Worm (Caenorhabditis elegans): ENCODE results near the gene K06B4.4.

Gene K06B4.4

DNA sequence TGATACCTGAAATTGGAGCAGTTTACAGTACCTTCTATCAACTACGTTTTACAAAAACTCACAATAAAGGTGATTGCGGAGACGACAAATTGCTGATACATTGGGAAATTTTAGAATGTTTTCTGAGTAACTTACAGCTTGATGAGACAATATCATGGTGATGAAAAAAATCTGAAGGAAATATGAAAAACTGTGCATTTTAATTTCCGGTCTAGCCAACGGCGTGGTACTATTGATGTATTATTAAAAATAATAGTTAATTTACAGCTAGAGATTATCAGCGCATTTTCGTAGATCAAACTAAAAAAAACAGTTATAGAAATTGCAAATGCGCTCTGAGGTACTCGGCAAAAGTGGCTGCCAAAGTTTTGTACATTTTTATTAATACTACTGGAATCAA lies 29.1 kb downstream of the K06B4.4 start, which contains the start of gene srx-29:
TSS of gene srx-29 (minus strand) at position 101 of the 400 bp plus-strand sequence.
- TF ChIP-seq nhr-28 (tag; optimal IDR thresholded peaks at IDR 0.05) (no peak), ceh-82 (tag; optimal IDR thresholded peaks at IDR 0.05) (no peak), lin-38 (GFP tag; IDR thresholded peaks at IDR 0.05) (no peak), mdt-29 (GFP tag; IDR thresholded peaks at IDR 0.05) (no peak), hif-1 (tag; optimal IDR thresholded peaks at IDR 0.05) (no peak), pha-4 (GFP tag; IDR thresholded peaks at IDR 0.05) (no peak), pha-4 (tag; optimal IDR thresholded peaks at IDR 0.05) (no peak), F44E2.7 (GFP tag; IDR thresholded peaks at IDR 0.05) (no peak), T20F7.1 (GFP tag; optimal IDR thresholded peaks at IDR 0.05) (no peak), lim-7 (GFP tag; IDR thresholded peaks at IDR 0.05) (no peak), nhr-41 (GFP tag; IDR thresholded peaks at IDR 0.05) (no peak), nhr-76 (tag; optimal IDR thresholded peaks at IDR 0.05) (no peak), ceh-44 (GFP tag; IDR thresholded peaks at IDR 0.05) (no peak), ZK546.5 (tag; optimal IDR thresholded peaks at IDR 0.05) (no peak), fos-1 (tag; optimal IDR thresholded peaks at IDR 0.05) (no peak)

DNA sequence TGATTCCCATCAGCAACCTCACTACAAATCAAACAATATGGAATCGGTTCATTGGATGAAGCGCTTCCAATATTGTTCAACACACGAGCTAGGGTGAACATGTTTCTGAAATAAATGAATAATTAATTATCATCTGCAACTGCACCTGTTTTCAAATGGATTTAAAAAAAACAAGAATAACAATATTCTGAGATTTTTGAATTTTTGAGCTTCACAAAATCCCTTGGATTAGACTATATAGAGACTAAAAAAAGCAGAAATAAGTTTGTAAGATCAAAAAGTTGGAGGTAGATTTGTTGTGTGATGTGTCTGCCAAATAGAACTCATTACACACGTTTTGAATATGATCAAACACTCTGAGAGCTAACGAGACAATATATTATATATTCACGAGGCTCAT lies 30.8 kb downstream of the K06B4.4 start, which contains the start of gene nhr-199:
TSS of gene nhr-199 (minus strand) at position 101 of the 400 bp plus-strand sequence.
- TF ChIP-seq T20F7.1 (GFP tag; optimal IDR thresholded peaks at IDR 0.05) (no peak), ztf-7 (tag; optimal IDR thresholded peaks at IDR 0.05) (no peak), nhr-111 (GFP tag; optimal IDR thresholded peaks at IDR 0.05) (no peak), lin-29 (GFP tag; IDR thresholded peaks at IDR 0.05) (no peak), set-16 (GFP tag; IDR thresholded peaks at IDR 0.05) (no peak), zip-2 (tag; optimal IDR thresholded peaks at IDR 0.05) (no peak), ctbp-1 (GFP tag; IDR thresholded peaks at IDR 0.05) (no peak), php-3 (GFP tag; IDR thresholded peaks at IDR 0.05) (no peak)

DNA sequence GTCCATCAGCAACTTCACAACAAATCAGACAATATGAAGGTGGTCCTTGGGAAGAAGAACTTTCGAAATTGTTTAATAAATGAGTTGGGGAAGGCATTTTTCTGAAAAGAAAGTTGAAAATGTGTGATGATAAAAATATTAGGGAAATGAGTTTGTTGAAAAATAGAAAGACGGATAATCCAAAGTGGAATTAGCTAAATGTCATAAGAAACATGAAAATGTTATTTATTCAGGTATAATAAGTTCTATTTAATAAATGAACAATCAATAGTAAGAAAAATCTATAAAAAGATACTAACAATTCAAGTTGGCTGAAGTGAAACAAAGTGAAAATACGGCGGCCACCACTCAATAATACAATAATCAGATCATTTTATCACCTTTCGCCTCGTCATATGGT lies 33.3 kb downstream of the K06B4.4 start, which contains the start of gene nhr-53:
TSS of gene nhr-53 (minus strand) at position 101 of the 400 bp plus-strand sequence.
- TF ChIP-seq spr-3 (GFP tag; optimal IDR thresholded peaks at IDR 0.05) (no peak), zfp-2 (tag; optimal IDR thresholded peaks at IDR 0.05) (no peak), skn-1 (tag; optimal IDR thresholded peaks at IDR 0.05) (no peak), daf-16 (GFP tag; optimal IDR thresholded peaks at IDR 0.05) (no peak), daf-16 (tag; optimal IDR thresholded peaks at IDR 0.05) (no peak), madf-9 (GFP tag; conservative IDR thresholded peaks at IDR 0.05) (no peak), lin-15B (tag; optimal IDR thresholded peaks at IDR 0.05) (no peak), dmd-6 (GFP tag; IDR thresholded peaks at IDR 0.05) (no peak), ZK546.5 (tag; optimal IDR thresholded peaks at IDR 0.05) (no peak), nhr-11 (tag; optimal IDR thresholded peaks at IDR 0.05) (no peak), F10B5.3 (tag; optimal IDR thresholded peaks at IDR 0.05) (no peak), T20F7.1 (GFP tag; optimal IDR thresholded peaks at IDR 0.05) (no peak), nhr-25 (tag; optimal IDR thresholded peaks at IDR 0.05; ENCODE audit: borderline replicate concordance, insufficient read depth) (no peak)

DNA sequence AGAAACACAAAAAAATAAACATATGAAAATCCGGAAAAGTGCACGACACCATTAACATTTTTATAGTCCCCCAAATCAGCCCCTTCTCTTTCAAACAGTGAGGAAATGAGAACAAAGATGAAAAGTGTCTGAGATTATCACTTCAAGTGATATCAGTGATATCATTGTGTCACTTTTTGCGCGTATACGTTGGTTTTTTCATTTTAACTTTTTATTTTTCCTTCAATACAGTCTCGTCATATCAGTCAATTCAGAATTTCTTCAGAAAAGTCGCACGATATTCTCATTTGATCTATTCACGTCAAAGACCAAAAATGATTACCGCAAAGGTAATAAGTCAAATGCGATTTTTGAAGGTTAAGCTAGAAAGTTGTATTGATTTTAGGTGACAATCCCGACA lies 35.8 kb downstream of the K06B4.4 start, which contains the start of gene twk-34:
TSS of gene twk-34 (plus strand) at position 216 of the 400 bp plus-strand sequence.
- no peak for TF ChIP-seq ztf-7 (tag; optimal IDR thresholded peaks at IDR 0.05)
- TF ChIP-seq madf-5 (GFP tag; IDR thresholded peaks at IDR 0.05): no peak
- TF ChIP-seq madf-9 (GFP tag; conservative IDR thresholded peaks at IDR 0.05): no peak
- TF ChIP-seq mes-2 (tag; optimal IDR thresholded peaks at IDR 0.05; ENCODE audit: poor library complexity, severe bottlenecking): no peak
- TF ChIP-seq nhr-28 (tag; optimal IDR thresholded peaks at IDR 0.05): peak; percentile 7
- TF ChIP-seq duxl-1 (tag; optimal IDR thresholded peaks at IDR 0.05; ENCODE audit: poor library complexity): no peak
- TF ChIP-seq zip-11 (GFP tag; IDR thresholded peaks at IDR 0.05): no peak
- TF ChIP-seq dmd-6 (GFP tag; IDR thresholded peaks at IDR 0.05): peak; percentile 21; the same call in 1 of the 2 replicates
- TF ChIP-seq lir-3 (tag; optimal IDR thresholded peaks at IDR 0.05): no peak
